Fruit fly (Drosophila melanogaster): Measurements from ENCODE around the gene CG16756.

DNA sequence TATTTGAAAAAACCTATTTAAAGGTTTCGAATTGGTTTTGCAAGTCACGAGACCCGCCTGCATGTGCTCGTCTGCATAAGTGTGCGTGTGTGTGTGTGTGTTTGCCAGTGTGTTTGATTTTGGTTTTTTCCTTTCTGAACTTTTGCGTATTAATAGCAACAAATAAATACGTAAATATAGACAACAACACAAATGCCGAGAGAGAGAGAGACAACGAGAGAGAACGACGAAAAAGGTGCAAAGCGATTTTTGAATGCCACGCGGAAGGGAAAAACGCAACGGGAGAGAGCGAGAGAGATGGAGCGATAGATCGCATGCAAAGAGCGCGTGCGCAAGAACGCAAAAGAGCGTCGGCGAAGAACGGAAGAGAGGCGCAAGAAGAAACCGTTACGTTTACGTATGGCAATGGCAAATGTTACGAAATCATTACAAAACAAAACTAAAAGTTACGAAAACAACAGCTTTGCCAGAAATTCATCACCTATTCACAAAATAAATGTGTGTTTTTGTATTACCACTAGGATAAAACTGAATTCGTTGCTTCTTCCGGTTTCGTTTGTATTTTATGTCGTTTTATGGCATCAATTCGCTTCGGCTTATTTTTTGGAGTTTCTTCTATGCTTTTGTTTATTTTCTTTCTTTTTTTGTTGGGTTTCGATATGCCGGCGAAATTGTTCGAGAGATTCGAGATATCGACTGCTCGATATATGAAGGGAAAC lies 9.3 kb upstream of the CG16756 start:
- no peak for TF ChIP-seq usp (GFP tag; optimal IDR thresholded peaks at IDR 0.05)
- TF ChIP-seq EcR (GFP tag; optimal IDR thresholded peaks at IDR 0.05), result no peak
- TF ChIP-seq psq (optimal IDR thresholded peaks at IDR 0.05), result no peak
- TF ChIP-seq pan (optimal IDR thresholded peaks at IDR 0.05), result no peak

Measured in whole organism.